Fruit fly (Drosophila melanogaster): ENCODE results near the gene mtDNA-helicase.

mtDNA-helicase gene

DNA sequence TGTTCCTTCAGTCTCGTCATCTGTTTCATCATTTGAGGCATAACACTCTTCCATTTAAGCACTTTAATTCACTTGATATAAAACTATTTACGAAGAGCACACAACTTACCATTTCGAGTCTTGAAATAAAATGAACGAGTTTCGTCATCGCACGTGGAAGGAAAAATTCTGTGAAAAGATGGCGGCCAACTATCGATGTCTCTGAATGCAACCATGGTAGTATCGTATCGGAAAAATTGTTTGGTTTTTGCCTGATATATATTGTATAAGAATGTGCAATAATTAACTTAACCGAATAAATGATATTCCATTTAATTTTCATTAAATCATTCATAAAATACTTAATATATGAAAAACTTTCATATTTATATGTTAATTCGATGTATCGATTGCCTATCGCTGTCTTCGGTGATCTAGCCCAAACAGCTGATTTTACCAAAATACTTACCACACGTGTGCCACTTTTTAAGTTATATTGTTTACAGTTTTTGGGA is 1.7 kb upstream of the mtDNA-helicase start, which contains the start of gene Bka (continued):
- peak; percentile 50 for TF ChIP-seq scrt (GFP tag; optimal IDR thresholded peaks at IDR 0.05)
- no peak for TF ChIP-seq CG3065 (GFP tag; optimal IDR thresholded peaks at IDR 0.05)
- TF ChIP-seq dmrt99B (tag; optimal IDR thresholded peaks at IDR 0.05) = no peak
- no peak for TF ChIP-seq D (optimal IDR thresholded peaks at IDR 0.05)
- TF ChIP-seq D (GFP tag; optimal IDR thresholded peaks at IDR 0.05) = no peak
- TF ChIP-seq CG4730 (GFP tag; IDR thresholded peaks at IDR 0.05) = no peak
- peak; percentile 65 for TF ChIP-seq nau (GFP tag; optimal IDR thresholded peaks at IDR 0.05)
- no peak for TF ChIP-seq ssp (GFP tag; IDR thresholded peaks at IDR 0.05)
- TF ChIP-seq pita (GFP tag; optimal IDR thresholded peaks at IDR 0.05) = no peak
- no peak for TF ChIP-seq CG3726 (GFP tag; IDR thresholded peaks at IDR 0.05)
- TF ChIP-seq CG10565 (GFP tag; optimal IDR thresholded peaks at IDR 0.05) = no peak
- TF ChIP-seq CG11456 (GFP tag; IDR thresholded peaks at IDR 0.05) = no peak
- TF ChIP-seq CG2678 (tag; optimal IDR thresholded peaks at IDR 0.05) = peak; percentile 61
- peak; percentile 69 for TF ChIP-seq gcm (GFP tag; optimal IDR thresholded peaks at IDR 0.05)
- no peak for TF ChIP-seq CG10366 (GFP tag; IDR thresholded peaks at IDR 0.05)
- no peak for TF ChIP-seq CG11695 (GFP tag; IDR thresholded peaks at IDR 0.05)
- no peak for TF ChIP-seq D19B (GFP tag; optimal IDR thresholded peaks at IDR 0.05)
- TF ChIP-seq lov (optimal IDR thresholded peaks at IDR 0.05) = no peak
- TF ChIP-seq lov (GFP tag; IDR thresholded peaks at IDR 0.05) = no peak
- peak; percentile 63 to 94 for TF ChIP-seq crp (GFP tag; optimal IDR thresholded peaks at IDR 0.05)
- peak; percentile 21 for TF ChIP-seq fd3F (GFP tag; optimal IDR thresholded peaks at IDR 0.05)
- peak; percentile 56 for TF ChIP-seq tap (tag; optimal IDR thresholded peaks at IDR 0.05)
- TF ChIP-seq YL-1 (GFP tag; optimal IDR thresholded peaks at IDR 0.05) = peak; percentile 96
- TF ChIP-seq HmgD (GFP tag; optimal IDR thresholded peaks at IDR 0.05) = no peak
- peak; percentile 62 for TF ChIP-seq CG31441 (GFP tag; IDR thresholded peaks at IDR 0.05)
- no peak for TF ChIP-seq CG10959 (GFP tag; IDR thresholded peaks at IDR 0.05)
- TF ChIP-seq jing (GFP tag; optimal IDR thresholded peaks at IDR 0.05) = no peak
- TF ChIP-seq H15 (GFP tag; IDR thresholded peaks at IDR 0.05) = no peak
- no peak for TF ChIP-seq CG17612 (GFP tag; IDR thresholded peaks at IDR 0.05)
- TF ChIP-seq CG12744 (GFP tag; optimal IDR thresholded peaks at IDR 0.05) = no peak
- TF ChIP-seq CG9932 (GFP tag; IDR thresholded peaks at IDR 0.05) = no peak
- no peak for TF ChIP-seq CG1602 (GFP tag; optimal IDR thresholded peaks at IDR 0.05)
- no peak for TF ChIP-seq Mrtf (GFP tag; IDR thresholded peaks at IDR 0.05)
- TF ChIP-seq Dfd (GFP tag; optimal IDR thresholded peaks at IDR 0.05) = no peak
- TF ChIP-seq Neu2 (GFP tag; optimal IDR thresholded peaks at IDR 0.05; ENCODE audit: borderline replicate concordance) = no peak
- TF ChIP-seq CG15696 (tag; optimal IDR thresholded peaks at IDR 0.05) = peak; percentile 25
- TF ChIP-seq CG7963 (GFP tag; IDR thresholded peaks at IDR 0.05; ENCODE audit: partially characterized antibody) = peak; percentile 93
- peak; percentile 73 for TF ChIP-seq grau (tag; optimal IDR thresholded peaks at IDR 0.05)
- peak; percentile 99 for TF ChIP-seq BEAF-32 (GFP tag; optimal IDR thresholded peaks at IDR 0.05)
- peak; percentile 25 for TF ChIP-seq Dad (GFP tag; optimal IDR thresholded peaks at IDR 0.05)
- no peak for TF ChIP-seq CG11696 (GFP tag; IDR thresholded peaks at IDR 0.05)
- no peak; the same call in 1 of the 2 replicates for TF ChIP-seq ttk (GFP tag; IDR thresholded peaks at IDR 0.05)
- peak; percentile 69; the same call in 1 of the 2 replicates for TF ChIP-seq NFAT (GFP tag; IDR thresholded peaks at IDR 0.05)
- peak; percentile 77 for TF ChIP-seq Sin3A (optimal IDR thresholded peaks at IDR 0.05)
- TF ChIP-seq CG31224 (GFP tag; IDR thresholded peaks at IDR 0.05) = 0 out of 2 replicates have a peak, but pooled peaks have one; percentile 9
- TF ChIP-seq Mes4 (GFP tag; optimal IDR thresholded peaks at IDR 0.05) = no peak
- no peak for TF ChIP-seq emc (GFP tag; optimal IDR thresholded peaks at IDR 0.05)
- TF ChIP-seq cwo (GFP tag; optimal IDR thresholded peaks at IDR 0.05) = peak; percentile 54
- peak; percentile 100 for TF ChIP-seq Dll (GFP tag; IDR thresholded peaks at IDR 0.05; ENCODE audit: partially characterized antibody)
- peak; percentile 83 for TF ChIP-seq HmgZ (tag; optimal IDR thresholded peaks at IDR 0.05)
- no peak for TF ChIP-seq ATbp (GFP tag; optimal IDR thresholded peaks at IDR 0.05)
- no peak for TF ChIP-seq Xrp1 (GFP tag; IDR thresholded peaks at IDR 0.05)

Data from whole organism, embryonic.